Worm (Caenorhabditis elegans) whole organism, L4 larva: ENCODE results near the gene pptr-2.
A peak's percentile ranks its signal among the peaks of the same experiment; 100 is the strongest.

ENCODE experiments used
- D1046.2 ChIP-seq: fragments of 200-800 bp; sonication (Bioruptor generic); IDR thresholded peaks from 2 replicates; pipeline ENCODE4 v1.3.6; 2022; ENCODE audit warnings: missing genetic modification characterization, missing compliant biosample characterization
- F10B5.3 ChIP-seq: sonication (generic microtip); optimal IDR thresholded peaks from 2 replicates; lab custom pipeline; 2016; ENCODE audit warnings: mild to moderate bottlenecking, missing genetic modification characterization, missing compliant biosample characterization
- F26F4.8 ChIP-seq: fragments of 200-800 bp; sonication (Bioruptor generic); conservative IDR thresholded peaks from 2 replicates; pipeline ENCODE4 v1.3.6; 2022; ENCODE audit warnings: missing genetic modification characterization, missing compliant biosample characterization
- F44E2.7 ChIP-seq: fragments of 200-800 bp; sonication (Bioruptor generic); IDR thresholded peaks from 2 replicates; pipeline ENCODE4 v2.1.2; 2022; ENCODE audit warnings: missing genetic modification characterization, missing compliant biosample characterization
- F49E8.2 ChIP-seq: sonication (generic microtip); optimal IDR thresholded peaks from 2 replicates; lab custom pipeline; 2016; ENCODE audit warnings: missing compliant biosample characterization, mild to moderate bottlenecking, missing genetic modification characterization, borderline replicate concordance
- T26A8.4 ChIP-seq: fragments of 200-800 bp; sonication (Bioruptor generic); IDR thresholded peaks from 2 replicates; pipeline ENCODE4 v1.3.6; 2022; ENCODE audit warnings: missing genetic modification characterization, missing compliant biosample characterization
- Y48G9A.11 ChIP-seq: fragments of 200-800 bp; sonication (Bioruptor generic); IDR thresholded peaks from 2 replicates; pipeline ENCODE4 v1.3.6; 2022; ENCODE audit warnings: missing genetic modification reagents, missing genetic modification characterization, missing compliant biosample characterization
- Y5F2A.4 ChIP-seq: fragments of 200-800 bp; sonication (Bioruptor generic); optimal IDR thresholded peaks from 2 replicates; lab custom pipeline; 2018; ENCODE audit warnings: mild to moderate bottlenecking, missing genetic modification characterization, missing compliant biosample characterization
- Y75B8A.6 ChIP-seq: fragments of 200-800 bp; sonication (Bioruptor generic); IDR thresholded peaks from 2 replicates; pipeline ENCODE4 v1.3.6; 2022; ENCODE audit warnings: missing genetic modification reagents, missing genetic modification characterization, missing compliant biosample characterization
- ZK546.5 ChIP-seq, 2 experiments: sonication (generic microtip); optimal IDR thresholded peaks; 2 replicates each; lab custom pipeline; 2017; ENCODE audit warnings: missing biosample characterization in 2 of 2, missing genetic modification characterization in 2 of 2
- ama-1 ChIP-seq: fragments of 150-350 bp; optimal IDR thresholded peaks from 2 replicates; lab custom pipeline; 2014; ENCODE audit warnings: inconsistent platforms, mixed read lengths
- attf-4 ChIP-seq: sonication (generic microtip); optimal IDR thresholded peaks from 3 replicates; lab custom pipeline; 2017; ENCODE audit warnings: missing biosample characterization, missing genetic modification characterization
- ceh-32 ChIP-seq: sonication (generic microtip); optimal IDR thresholded peaks from 2 replicates; lab custom pipeline; 2016; ENCODE audit warnings: mild to moderate bottlenecking, missing genetic modification characterization, missing compliant biosample characterization; ENCODE audit not compliant: poor library complexity
- ceh-62 ChIP-seq: sonication (generic microtip); optimal IDR thresholded peaks from 2 replicates; lab custom pipeline; 2017; ENCODE audit warnings: missing biosample characterization, missing genetic modification characterization
- ceh-82 ChIP-seq: sonication (generic microtip); optimal IDR thresholded peaks from 2 replicates; lab custom pipeline; 2017; ENCODE audit warnings: missing biosample characterization, missing genetic modification characterization
- ces-1 ChIP-seq: fragments of 150-350 bp; sonication (generic microtip); optimal IDR thresholded peaks from 4 replicates; lab custom pipeline; 2014; ENCODE audit warnings: missing biosample characterization, missing genetic modification reagents, missing genetic modification characterization
- daf-12 ChIP-seq: fragments of 150-350 bp; optimal IDR thresholded peaks from 2 replicates; lab custom pipeline; 2014; ENCODE audit warnings: missing biosample characterization, missing genetic modification reagents, missing genetic modification characterization
- daf-16 ChIP-seq, 3 experiments: sonication (generic microtip); optimal IDR thresholded peaks; 2 replicates each; lab custom pipeline; 2016 to 2017; ENCODE audit warnings: missing genetic modification characterization in 3 of 3, missing genetic modification reagents in 3 of 3, mild to moderate bottlenecking in 2 of 3, missing compliant biosample characterization in 2 of 3, missing biosample characterization in 1 of 3, moderate library complexity in 1 of 3
- dmd-6 ChIP-seq: fragments of 200-800 bp; sonication (Bioruptor generic); IDR thresholded peaks from 2 replicates; pipeline ENCODE4 v1.3.6; 2022; ENCODE audit warnings: missing genetic modification reagents, missing genetic modification characterization, missing compliant biosample characterization
- dmd-8 ChIP-seq: fragments of 200-800 bp; sonication (Bioruptor generic); IDR thresholded peaks from 2 replicates; pipeline ENCODE4 v1.3.6; 2022; ENCODE audit warnings: missing genetic modification characterization, missing compliant biosample characterization
- duxl-1 ChIP-seq: sonication (generic microtip); optimal IDR thresholded peaks from 2 replicates; lab custom pipeline; 2016; ENCODE audit warnings: mild to moderate bottlenecking, missing genetic modification characterization, moderate library complexity, missing compliant biosample characterization; ENCODE audit not compliant: poor library complexity
- dve-1 ChIP-seq: sonication (generic microtip); optimal IDR thresholded peaks from 2 replicates; lab custom pipeline; 2017; ENCODE audit warnings: antibody characterized with exemption, mild to moderate bottlenecking, missing genetic modification characterization, missing compliant biosample characterization; ENCODE audit not compliant: insufficient read depth
- egl-43 ChIP-seq: fragments of 200-800 bp; sonication (Bioruptor generic); IDR thresholded peaks from 2 replicates; pipeline ENCODE4 v1.3.6; 2022; ENCODE audit warnings: missing genetic modification reagents, missing genetic modification characterization, missing compliant biosample characterization
- hif-1 ChIP-seq, 2 experiments: sonication (generic microtip); optimal IDR thresholded peaks; 2 replicates each; lab custom pipeline; 2016 to 2017; ENCODE audit warnings: missing compliant biosample characterization in 2 of 2, missing genetic modification characterization in 2 of 2, missing genetic modification reagents in 2 of 2, missing genotype in 2 of 2, mild to moderate bottlenecking in 1 of 2
- hlh-11 ChIP-seq: fragments of 200-800 bp; sonication (Bioruptor generic); optimal IDR thresholded peaks from 2 replicates; lab custom pipeline; 2018; ENCODE audit warnings: mild to moderate bottlenecking, missing genetic modification characterization, missing compliant biosample characterization
- hmg-1.1 ChIP-seq: fragments of 200-800 bp; sonication (Bioruptor generic); IDR thresholded peaks from 2 replicates; pipeline ENCODE4 v1.3.6; 2022; ENCODE audit warnings: missing genetic modification reagents, missing genetic modification characterization, missing compliant biosample characterization
- jun-1 ChIP-seq: fragments of 150-350 bp; optimal IDR thresholded peaks from 2 replicates; lab custom pipeline; 2014; ENCODE audit warnings: missing biosample characterization, missing genetic modification reagents, missing genetic modification characterization
- lin-1 ChIP-seq: fragments of 200-800 bp; sonication (Bioruptor generic); IDR thresholded peaks from 2 replicates; pipeline ENCODE4 v1.3.6; 2022; ENCODE audit warnings: missing genetic modification reagents, missing genetic modification characterization, missing compliant biosample characterization
- lsy-2 ChIP-seq, 2 experiments: fragments of 150-350 bp in 1 of 2; sonication (generic microtip) in 1 of 2; optimal IDR thresholded peaks; 2 replicates each; lab custom pipeline; 2014 to 2017; ENCODE audit warnings: missing biosample characterization in 2 of 2, missing genetic modification characterization in 2 of 2
- madf-5 ChIP-seq, 2 experiments: fragments of 200-800 bp; sonication (Bioruptor generic); IDR thresholded peaks; 2 replicates each; pipeline ENCODE4 v1.3.6; 2022; ENCODE audit warnings: missing compliant biosample characterization in 2 of 2, missing genetic modification characterization in 2 of 2
- madf-9 ChIP-seq: fragments of 200-800 bp; sonication (Bioruptor generic); conservative IDR thresholded peaks from 2 replicates; pipeline ENCODE4 v1.3.6; 2022; ENCODE audit warnings: missing genetic modification reagents, missing genetic modification characterization, missing compliant biosample characterization
- mdl-1 ChIP-seq, 2 experiments: fragments of 150-350 bp in 1 of 2; sonication (generic microtip) in 1 of 2; optimal IDR thresholded peaks; 2 replicates each; lab custom pipeline; 2014 to 2017; ENCODE audit warnings: missing biosample characterization in 2 of 2, missing genetic modification characterization in 2 of 2
- mes-2 ChIP-seq: sonication (generic microtip); optimal IDR thresholded peaks from 2 replicates; lab custom pipeline; 2016; ENCODE audit warnings: missing genotype, mild to moderate bottlenecking, missing genetic modification characterization, missing compliant biosample characterization; ENCODE audit not compliant: poor library complexity, severe bottlenecking
- mxl-2 ChIP-seq: fragments of 200-800 bp; sonication (Bioruptor generic); conservative IDR thresholded peaks from 2 replicates; pipeline ENCODE4 v1.3.6; 2022; ENCODE audit warnings: missing genetic modification reagents, missing genetic modification characterization, missing compliant biosample characterization
- mxl-3 ChIP-seq: fragments of 200-800 bp; sonication (Bioruptor generic); optimal IDR thresholded peaks from 2 replicates; lab custom pipeline; 2018; ENCODE audit warnings: mild to moderate bottlenecking, missing genetic modification characterization, missing compliant biosample characterization
- nhr-10 ChIP-seq: fragments of 150-350 bp; optimal IDR thresholded peaks from 2 replicates; lab custom pipeline; 2014; ENCODE audit warnings: missing biosample characterization, missing genetic modification characterization
- nhr-28 ChIP-seq: fragments of 150-350 bp; optimal IDR thresholded peaks from 2 replicates; lab custom pipeline; 2014; ENCODE audit warnings: missing biosample characterization, missing genetic modification characterization
- nhr-41 ChIP-seq: fragments of 200-800 bp; sonication (Bioruptor generic); IDR thresholded peaks from 2 replicates; pipeline ENCODE4 v1.3.6; 2022; ENCODE audit warnings: missing genetic modification reagents, missing genetic modification characterization, missing compliant biosample characterization
- nhr-76 ChIP-seq: fragments of 150-350 bp; optimal IDR thresholded peaks from 2 replicates; lab custom pipeline; 2014; ENCODE audit warnings: missing biosample characterization, missing genetic modification characterization
- pha-4 ChIP-seq, 2 experiments: fragments of 150-350 bp in 1 of 2; fragments of 200-800 bp in 1 of 2; sonication (Bioruptor generic) in 1 of 2; IDR thresholded peaks in 1 of 2; optimal IDR thresholded peaks in 1 of 2; 2 replicates each; pipeline versions ENCODE4 v1.3.6 to Lab custom; 2014 to 2022; ENCODE audit warnings: missing genetic modification characterization in 2 of 2, missing genetic modification reagents in 2 of 2, missing biosample characterization in 1 of 2, missing compliant biosample characterization in 1 of 2
- pqm-1 ChIP-seq: sonication (generic microtip); optimal IDR thresholded peaks from 2 replicates; lab custom pipeline; 2017; ENCODE audit warnings: missing biosample characterization, missing genetic modification characterization
- saeg-2 ChIP-seq: fragments of 200-800 bp; sonication (Bioruptor generic); IDR thresholded peaks from 2 replicates; pipeline ENCODE4 v1.3.6; 2022; ENCODE audit warnings: missing genetic modification reagents, missing genetic modification characterization, missing compliant biosample characterization
- snpc-4 ChIP-seq: fragments of 150-350 bp; optimal IDR thresholded peaks from 2 replicates; lab custom pipeline; 2014; ENCODE audit warnings: missing biosample characterization, missing genetic modification characterization
- unc-130 ChIP-seq: sonication (generic microtip); optimal IDR thresholded peaks from 2 replicates; lab custom pipeline; 2016; ENCODE audit warnings: missing genetic modification reagents, missing genetic modification characterization, missing compliant biosample characterization
- unc-39 ChIP-seq: sonication (generic microtip); optimal IDR thresholded peaks from 2 replicates; lab custom pipeline; 2017; ENCODE audit warnings: missing biosample characterization, missing genetic modification characterization
- vab-7 ChIP-seq: fragments of 200-800 bp; sonication (Bioruptor generic); IDR thresholded peaks from 2 replicates; pipeline ENCODE4 v1.3.6; 2022; ENCODE audit warnings: missing genetic modification reagents, missing genetic modification characterization, missing compliant biosample characterization
- zip-11 ChIP-seq: fragments of 200-800 bp; sonication (Bioruptor generic); IDR thresholded peaks from 2 replicates; pipeline ENCODE4 v1.3.6; 2022; ENCODE audit warnings: missing genetic modification characterization, missing compliant biosample characterization
- zip-2 ChIP-seq: fragments of 150-350 bp; optimal IDR thresholded peaks from 2 replicates; lab custom pipeline; 2014; ENCODE audit warnings: missing biosample characterization, missing genetic modification characterization
- ztf-7 ChIP-seq: fragments of 150-350 bp; optimal IDR thresholded peaks from 2 replicates; lab custom pipeline; 2014; ENCODE audit warnings: missing biosample characterization, missing genetic modification characterization

The pptr-2 gene

DNA sequence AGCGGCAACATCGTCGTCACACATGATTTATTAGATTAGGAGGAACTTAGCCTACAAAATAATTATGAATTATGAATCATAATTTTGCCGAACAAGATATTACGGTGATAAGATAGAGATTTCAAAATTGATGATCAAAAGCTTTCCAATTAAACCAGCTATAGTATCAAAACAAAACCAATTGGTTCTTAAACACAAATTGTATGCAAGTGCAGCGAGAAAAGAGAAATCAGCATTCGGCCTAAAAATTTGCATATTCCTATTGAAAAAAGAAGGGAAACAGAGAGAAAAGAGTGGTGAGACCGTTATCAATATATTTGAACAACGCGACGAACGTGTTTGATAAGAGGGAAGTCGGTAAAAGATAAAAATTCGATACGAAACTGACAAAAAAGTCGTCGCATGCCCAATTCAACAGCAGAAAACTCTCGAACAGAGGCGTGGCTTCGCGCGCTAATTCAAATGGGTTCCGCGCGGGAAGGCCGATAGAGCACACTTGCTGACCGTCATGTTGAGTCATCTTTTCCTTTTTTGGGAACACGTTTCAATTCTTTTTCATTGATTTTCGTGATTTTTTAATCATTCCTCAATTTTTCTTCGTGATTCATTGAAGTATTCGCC lies 43.5 kb upstream of the pptr-2 start, which contains the start of gene act-2 (continued):
- TF ChIP-seq madf-5 (GFP tag; IDR thresholded peaks at IDR 0.05; lab: Robert Waterston, UW) (no peak), duxl-1 (tag; lab: Kevin White, UChicago) (peak; percentile 10), T26A8.4 (GFP tag; lab: Robert Waterston, UW) (no peak), vab-7 (GFP tag; lab: Robert Waterston, UW) (peak; percentile 42; the same call in 1 of the 2 replicates), saeg-2 (GFP tag; lab: Robert Waterston, UW) (no peak), mes-2 (tag; lab: Kevin White, UChicago) (peak; percentile 76), unc-130 (GFP tag; lab: Kevin White, UChicago) (peak; percentile 21), ceh-62 (tag; lab: Kevin White, UChicago) (no peak), dve-1 (peak; percentile 78), F26F4.8 (GFP tag; lab: Robert Waterston, UW) (no peak), nhr-28 (tag; lab: Kevin White, UChicago) (peak; percentile 55), attf-4 (tag; lab: Kevin White, UChicago) (no peak), hif-1 (tag; optimal IDR thresholded peaks at IDR 0.05; lab: Kevin White, UChicago) (peak in 1 of 2 experiments; percentile 44), daf-12 (no peak), ceh-32 (tag; lab: Kevin White, UChicago) (no peak), mxl-3 (peak; percentile 84), ama-1 (lab: Kevin White, UChicago) (no peak), pqm-1 (tag; lab: Kevin White, UChicago) (peak; percentile 71), egl-43 (GFP tag; lab: Robert Waterston, UW) (0 out of 2 replicates have a peak, but pooled peaks have one; percentile 33), lsy-2 (tag; optimal IDR thresholded peaks at IDR 0.05; lab: Kevin White, UChicago) (peak in 1 of 2 experiments; percentile 84), F49E8.2 (tag; lab: Kevin White, UChicago) (no peak), dmd-8 (GFP tag; lab: Robert Waterston, UW) (no peak), mdl-1 (tag; optimal IDR thresholded peaks at IDR 0.05; lab: Kevin White, UChicago) (peak in 1 of 2 experiments; percentile 69), nhr-76 (tag; lab: Kevin White, UChicago) (no peak), ZK546.5 (tag; optimal IDR thresholded peaks at IDR 0.05; lab: Kevin White, UChicago) (no peak), Y75B8A.6 (GFP tag; lab: Robert Waterston, UW) (no peak), F10B5.3 (no peak), madf-9 (peak; percentile 59; the same call in 1 of the 2 replicates), ztf-7 (no peak), unc-39 (tag; lab: Kevin White, UChicago) (no peak), hlh-11 (tag; lab: Kevin White, UChicago) (peak; percentile 86), daf-16 (GFP tag; optimal IDR thresholded peaks at IDR 0.05; lab: Kevin White, UChicago) (no peak), daf-16 (tag; optimal IDR thresholded peaks at IDR 0.05; lab: Kevin White, UChicago) (no peak), hmg-1.1 (GFP tag; lab: Robert Waterston, UW) (peak; percentile 57; the same call in 1 of the 2 replicates), F44E2.7 (no peak), lin-1 (GFP tag; lab: Robert Waterston, UW) (no peak), ceh-82 (tag; lab: Kevin White, UChicago) (no peak), snpc-4 (tag; lab: Kevin White, UChicago) (no peak), Y48G9A.11 (GFP tag; lab: Robert Waterston, UW) (0 out of 2 replicates have a peak, but pooled peaks have one; percentile 42), nhr-41 (no peak), nhr-10 (tag; lab: Kevin White, UChicago) (no peak), ces-1 (no peak), Y5F2A.4 (GFP tag; lab: Kevin White, UChicago) (no peak), zip-11 (GFP tag; lab: Robert Waterston, UW) (no peak), jun-1 (tag; lab: Kevin White, UChicago) (no peak), D1046.2 (GFP tag; lab: Robert Waterston, UW) (no peak), mxl-2 (GFP tag; lab: Robert Waterston, UW) (no peak), zip-2 (tag; lab: Kevin White, UChicago) (no peak), pha-4 (GFP tag; IDR thresholded peaks at IDR 0.05; lab: Robert Waterston, UW) (0 out of 2 replicates have a peak, but pooled peaks have one; percentile 16), pha-4 (tag; optimal IDR thresholded peaks at IDR 0.05; lab: Kevin White, UChicago) (peak; percentile 73), dmd-6 (GFP tag; lab: Robert Waterston, UW) (peak; percentile 57)
